Worm (Caenorhabditis elegans): Measurements from ENCODE around the gene F57C12.6.

F57C12.6 gene

DNA sequence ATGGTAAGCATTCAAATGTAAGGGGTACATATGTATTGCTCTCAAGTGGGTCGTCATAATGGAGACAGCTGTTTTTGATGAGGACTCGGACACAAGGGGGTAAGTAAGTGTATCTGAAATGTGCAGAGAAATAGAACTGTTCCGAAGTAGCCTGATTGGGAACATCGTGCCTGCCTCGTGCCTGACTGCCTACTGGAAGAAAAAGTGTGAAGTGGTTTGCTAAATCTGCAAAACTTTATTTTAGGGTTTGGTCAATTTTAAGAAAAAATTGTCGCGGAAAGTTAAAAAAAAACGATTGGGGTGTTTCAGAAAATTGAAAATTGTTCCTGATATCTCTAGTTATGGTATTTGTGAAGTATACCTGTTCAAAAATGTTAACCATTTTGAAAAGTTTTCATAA is 3.4 kb upstream of the F57C12.6 start, which contains the start of gene hlh-19:
Gene hlh-19 (minus strand): TSS at position 101 of the 400 bp plus-strand sequence.
- TF ChIP-seq egl-13 (tag; optimal IDR thresholded peaks at IDR 0.05) (no peak), nhr-77 (tag; optimal IDR thresholded peaks at IDR 0.05) (no peak)

DNA sequence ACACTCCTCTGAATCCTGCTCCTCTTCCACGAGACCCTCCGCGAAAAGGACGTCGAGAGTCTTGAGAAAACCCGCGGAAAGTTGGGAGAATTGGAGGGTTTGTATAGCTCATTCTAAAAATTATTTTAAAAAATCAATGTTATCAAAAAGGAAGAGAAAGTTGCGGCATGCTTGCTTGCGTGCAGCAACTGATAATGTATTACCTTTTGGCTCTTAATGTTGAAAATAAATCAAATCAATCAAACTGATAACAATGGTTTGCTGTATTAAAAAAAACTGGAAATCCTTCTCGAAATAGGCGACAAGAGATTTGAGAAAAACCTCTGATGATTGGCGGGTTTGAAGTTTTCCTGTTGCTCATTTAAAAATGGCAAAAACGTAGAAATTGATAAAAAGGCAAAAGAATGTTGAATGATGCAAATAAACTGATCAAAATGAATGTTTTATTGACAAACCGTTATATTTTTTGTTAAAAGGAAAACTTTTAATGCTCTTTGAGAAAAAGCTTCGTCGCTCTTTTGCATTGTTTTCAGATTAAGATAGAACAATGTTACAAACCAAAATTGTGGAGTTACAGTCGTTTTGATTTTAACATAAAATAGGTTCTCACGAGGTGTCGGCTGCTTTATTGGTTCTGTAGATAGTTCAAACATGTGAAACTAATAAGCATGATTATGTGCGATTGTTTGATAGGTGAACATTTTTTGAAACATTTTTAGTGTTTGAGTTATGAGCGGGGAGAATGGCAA is 1.4 kb upstream of the F57C12.6 start:
- TF ChIP-seq elt-2 (tag; optimal IDR thresholded peaks at IDR 0.05): peak; percentile 66
- no peak for TF ChIP-seq pax-3 (tag; optimal IDR thresholded peaks at IDR 0.05)
- no peak for TF ChIP-seq unc-98 (GFP tag; IDR thresholded peaks at IDR 0.05)
- no peak for TF ChIP-seq grh-1 (GFP tag; IDR thresholded peaks at IDR 0.05)
- no peak for TF ChIP-seq xbp-1 (tag; optimal IDR thresholded peaks at IDR 0.05)
- TF ChIP-seq rnt-1 (tag; optimal IDR thresholded peaks at IDR 0.05): no peak

DNA sequence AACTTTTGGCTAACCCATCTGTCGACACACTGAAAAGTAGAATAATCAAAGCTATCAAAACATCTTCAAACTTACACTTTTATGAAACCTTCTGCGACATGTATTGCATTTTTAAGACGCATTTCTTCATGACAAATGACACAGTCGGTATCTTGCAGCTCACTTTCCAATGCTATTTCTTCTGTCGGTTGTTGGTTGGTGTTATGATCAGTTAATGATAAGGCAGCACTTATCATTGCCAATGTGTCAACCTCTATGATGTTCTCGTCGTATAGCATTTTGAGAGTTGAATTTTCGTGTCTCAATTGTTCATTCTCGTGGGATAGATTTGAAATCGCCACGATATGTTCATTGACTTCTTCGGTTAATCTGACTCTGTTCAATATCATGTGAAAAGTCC is 355 bp downstream of the F57C12.6 start:
- TF ChIP-seq lin-35 (GFP tag; optimal IDR thresholded peaks at IDR 0.05) (peak in 1 of 2 experiments; percentile 19), irx-1 (tag; optimal IDR thresholded peaks at IDR 0.05) (no peak)

DNA sequence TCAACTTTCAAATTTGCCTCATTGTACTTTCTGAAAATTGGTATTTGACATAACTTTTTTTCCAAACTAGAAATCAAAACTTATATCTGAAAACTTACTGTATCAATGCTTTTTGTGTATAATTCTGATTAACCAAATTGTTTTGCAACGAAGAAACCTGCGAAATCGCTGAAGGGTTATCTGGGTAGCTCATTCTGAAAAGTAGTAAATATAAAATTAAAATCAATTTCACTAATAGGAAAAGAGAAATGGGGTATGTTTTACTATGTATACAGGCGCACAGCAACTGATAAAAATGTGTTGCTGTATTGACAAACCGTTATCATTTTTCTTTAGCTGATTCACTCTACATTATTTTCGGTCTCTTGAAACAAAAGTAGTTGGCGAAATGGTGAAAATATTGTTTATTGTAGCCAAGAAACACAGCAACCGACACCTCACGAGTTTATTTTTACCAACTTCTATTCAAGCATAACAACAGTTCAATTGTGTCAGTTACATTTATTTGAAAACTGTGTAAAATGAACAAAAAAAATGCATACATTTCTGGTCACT is 2.5 kb downstream of the F57C12.6 start, which contains the start of gene F57C12.2:
Gene F57C12.2 (minus strand): TSS at position 218 of the 555 bp plus-strand sequence.
- peak; percentile 49 for TF ChIP-seq elt-2 (tag; optimal IDR thresholded peaks at IDR 0.05)
- no peak for TF ChIP-seq fkh-4 (tag; optimal IDR thresholded peaks at IDR 0.05; ENCODE audit: borderline replicate concordance)
- TF ChIP-seq efl-1 (optimal IDR thresholded peaks at IDR 0.05): no peak
- TF ChIP-seq efl-1 (GFP tag; optimal IDR thresholded peaks at IDR 0.05 in 1 of 2): no peak
- no peak for TF ChIP-seq snpc-4 (tag; optimal IDR thresholded peaks at IDR 0.05)
- no peak for TF ChIP-seq nhr-84 (tag; optimal IDR thresholded peaks at IDR 0.05)
- TF ChIP-seq mdl-1 (tag; optimal IDR thresholded peaks at IDR 0.05): no peak
- TF ChIP-seq zip-4 (GFP tag; optimal IDR thresholded peaks at IDR 0.05): no peak
- TF ChIP-seq ceh-90 (tag; optimal IDR thresholded peaks at IDR 0.05): no peak
- TF ChIP-seq C16A3.4 (tag; optimal IDR thresholded peaks at IDR 0.05): no peak
- TF ChIP-seq lin-35 (GFP tag; optimal IDR thresholded peaks at IDR 0.05): peak in 1 of 2 experiments; percentile 25
- no peak for TF ChIP-seq alr-1 (tag; optimal IDR thresholded peaks at IDR 0.05; ENCODE audit: borderline replicate concordance)

DNA sequence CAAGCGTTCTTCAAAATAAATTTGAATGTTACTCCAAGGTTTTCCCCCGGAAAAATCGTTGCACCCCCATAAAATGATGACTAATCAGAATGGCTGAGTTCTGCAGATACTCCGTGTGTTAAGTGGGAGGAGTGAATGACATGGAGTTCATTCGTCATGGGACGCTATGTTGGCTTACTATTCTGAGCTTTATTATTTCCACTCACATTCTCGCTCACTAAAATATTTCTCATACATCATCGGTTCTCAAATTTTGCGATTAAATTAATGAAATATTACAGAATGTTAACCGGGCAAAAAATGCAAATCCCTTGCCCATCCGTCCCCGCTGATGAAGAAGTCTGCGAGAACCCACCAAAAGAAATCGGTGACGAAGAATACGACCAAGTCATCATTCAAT is 11.0 kb downstream of the F57C12.6 start, which contains the start of gene F28C10.1:
Gene F28C10.1 (plus strand): TSS at position 301 of the 400 bp plus-strand sequence.
- TF ChIP-seq tlp-1 (tag; optimal IDR thresholded peaks at IDR 0.05) (no peak), skn-1 (tag; optimal IDR thresholded peaks at IDR 0.05) (no peak), unc-30 (tag; optimal IDR thresholded peaks at IDR 0.05) (no peak), lsy-2 (tag; optimal IDR thresholded peaks at IDR 0.05) (no peak), dpl-1 (GFP tag; optimal IDR thresholded peaks at IDR 0.05) (no peak), ceh-8 (GFP tag; optimal IDR thresholded peaks at IDR 0.05) (no peak), mef-2 (tag; optimal IDR thresholded peaks at IDR 0.05) (no peak), xbp-1 (tag; optimal IDR thresholded peaks at IDR 0.05) (no peak), snu-23 (GFP tag; optimal IDR thresholded peaks at IDR 0.05) (no peak), mdl-1 (tag; optimal IDR thresholded peaks at IDR 0.05) (no peak), mep-1 (tag; optimal IDR thresholded peaks at IDR 0.05) (no peak), zag-1 (tag; optimal IDR thresholded peaks at IDR 0.05) (no peak), C16A3.4 (tag; optimal IDR thresholded peaks at IDR 0.05) (no peak), grh-1 (GFP tag; IDR thresholded peaks at IDR 0.05) (no peak), C34B4.2 (tag; optimal IDR thresholded peaks at IDR 0.05) (no peak), tbx-2 (tag; optimal IDR thresholded peaks at IDR 0.05) (no peak), nhr-20 (tag; optimal IDR thresholded peaks at IDR 0.05) (no peak), unc-98 (GFP tag; IDR thresholded peaks at IDR 0.05) (no peak)
